Fruit fly (Drosophila melanogaster): Measurements from ENCODE around the gene Rip11.

DNA sequence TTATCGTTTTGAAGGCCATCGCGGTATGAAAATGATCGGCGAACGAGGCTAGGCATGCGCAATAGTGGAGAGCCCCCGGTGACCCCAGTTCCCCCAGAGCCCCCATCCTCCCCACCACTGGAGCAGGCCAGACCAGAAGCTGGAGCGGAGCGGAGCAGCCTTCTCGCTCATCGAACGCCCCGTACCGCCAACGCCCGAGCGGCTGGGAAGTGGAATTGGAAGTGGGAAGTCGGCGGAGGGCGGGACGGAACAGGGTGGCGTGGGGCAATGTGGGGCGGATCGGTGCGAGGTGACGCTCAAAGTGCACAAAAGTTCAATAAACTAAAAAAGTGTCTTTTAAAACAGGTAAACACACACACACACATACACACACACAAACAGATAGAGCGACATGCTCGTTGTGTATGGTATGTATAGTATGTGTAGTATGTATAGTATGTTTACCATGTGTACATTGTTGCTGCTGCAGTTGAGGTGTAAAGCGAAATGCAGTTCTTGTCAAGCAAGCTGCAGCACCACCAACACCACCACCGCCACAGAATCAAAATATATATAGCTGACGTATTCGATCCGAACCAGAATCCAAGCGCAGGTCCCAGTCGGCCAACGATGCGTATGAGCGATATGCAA is 24.2 kb upstream of the Rip11 start:
- TF ChIP-seq CG8478 (optimal IDR thresholded peaks at IDR 0.05) (no peak), CTCF (optimal IDR thresholded peaks at IDR 0.05) (no peak)
